Worm (Caenorhabditis elegans) whole organism, early embryonic: ENCODE results near the gene srt-44.

Experiments used
- F13C5.2 ChIP-seq: sonication (generic microtip); optimal IDR thresholded peaks from 2 replicates; lab custom pipeline; 2017; ENCODE audit warnings: mild to moderate bottlenecking, missing genetic modification characterization, inconsistent platforms, missing compliant biosample characterization
- ama-1 ChIP-seq: fragments of 150-350 bp; optimal IDR thresholded peaks from 2 replicates; lab custom pipeline; 2014
- ceh-13 ChIP-seq: fragments of 200-800 bp; sonication (Bioruptor generic); optimal IDR thresholded peaks from 2 replicates; lab custom pipeline; 2018; ENCODE audit warnings: mild to moderate bottlenecking, missing genetic modification characterization, missing compliant biosample characterization
- flt-1 ChIP-seq: fragments of 200-800 bp; sonication (Bioruptor generic); IDR thresholded peaks from 2 replicates; pipeline ENCODE4 v1.3.6; 2022; ENCODE audit warnings: missing genetic modification characterization, missing compliant biosample characterization
- hmg-4 ChIP-seq: fragments of 200-800 bp; sonication (Bioruptor generic); optimal IDR thresholded peaks from 2 replicates; lab custom pipeline; 2018; ENCODE audit warnings: mild to moderate bottlenecking, missing genetic modification characterization, missing compliant biosample characterization
- pes-1 ChIP-seq: fragments of 200-800 bp; sonication (Bioruptor generic); IDR thresholded peaks from 2 replicates; pipeline ENCODE4 v1.3.6; 2022; ENCODE audit warnings: missing genetic modification reagents, missing genetic modification characterization, missing compliant biosample characterization
- sea-1 ChIP-seq: fragments of 200-800 bp; sonication (Bioruptor generic); conservative IDR thresholded peaks from 2 replicates; pipeline ENCODE4 v1.3.6; 2022; ENCODE audit warnings: missing genetic modification characterization, missing compliant biosample characterization
- tbx-37 ChIP-seq: fragments of 200-800 bp; sonication (Bioruptor generic); conservative IDR thresholded peaks from 2 replicates; pipeline ENCODE4 v1.3.6; 2022; ENCODE audit warnings: missing genetic modification reagents, missing genetic modification characterization, missing compliant biosample characterization

DNA sequence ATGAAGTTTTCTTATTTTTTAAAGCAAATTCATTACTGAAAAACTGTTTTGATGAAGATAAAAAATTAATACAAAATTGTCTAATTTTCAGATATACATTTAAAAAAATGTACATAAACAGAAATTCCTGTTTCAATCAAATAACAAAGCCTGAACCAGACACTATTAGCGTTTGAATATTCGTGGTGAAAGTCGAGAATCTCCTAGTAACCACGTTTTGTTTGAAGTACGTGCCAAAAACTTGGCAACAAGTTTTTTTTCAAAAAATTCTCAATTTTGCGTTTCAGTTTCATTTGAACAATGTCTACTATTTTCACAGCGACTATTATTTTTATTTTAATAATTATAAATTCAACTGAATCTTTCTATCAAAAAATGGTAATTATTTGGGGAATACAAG lies 19.5 kb downstream of the srt-44 start, which contains the start of gene M199.7:
- no peak for TF ChIP-seq ama-1 (lab: Kevin White, UChicago)
- no peak for TF ChIP-seq flt-1 (GFP tag; lab: Robert Waterston, UW)
- TF ChIP-seq sea-1 (GFP tag; lab: Robert Waterston, UW), result no peak
- TF ChIP-seq tbx-37, result no peak
- TF ChIP-seq hmg-4 (GFP tag; lab: Kevin White, UChicago), result no peak
- no peak for TF ChIP-seq pes-1
- TF ChIP-seq F13C5.2 (tag; lab: Kevin White, UChicago), result no peak
- no peak for TF ChIP-seq ceh-13 (GFP tag; lab: Kevin White, UChicago)
